Fruit fly (Drosophila melanogaster) whole organism, embryonic: ENCODE results near the gene Noa36.
A peak's percentile ranks its signal among the peaks of the same experiment; 100 is the strongest.

ENCODE experiments used
- Atf-2 ChIP-seq: fragments of 200-800 bp; sonication (Bioruptor generic); optimal IDR thresholded peaks from 2 replicates; lab custom pipeline; 2016; ENCODE audit warnings: missing biosample characterization, missing genetic modification characterization
- BEAF-32 ChIP-seq: fragments of 200-800 bp; sonication (Bioruptor generic); optimal IDR thresholded peaks from 3 replicates; lab custom pipeline; 2017; ENCODE audit warnings: missing biosample characterization, missing genetic modification characterization, mild to moderate bottlenecking, moderate library complexity, missing genetic modification reagents
- CG10543 ChIP-seq: fragments of 200-800 bp; sonication (Bioruptor generic); optimal IDR thresholded peaks from 3 replicates; lab custom pipeline; 2017; ENCODE audit warnings: missing biosample characterization, mild to moderate bottlenecking, missing genetic modification characterization, moderate library complexity
- CG10654 ChIP-seq: fragments of 200-800 bp; sonication (Bioruptor generic); optimal IDR thresholded peaks from 2 replicates; lab custom pipeline; 2016; ENCODE audit warnings: missing biosample characterization, missing genetic modification characterization
- CG11247 ChIP-seq: fragments of 200-800 bp; sonication (Bioruptor generic); IDR thresholded peaks from 2 replicates; pipeline ENCODE4 v1.3.6; 2022; ENCODE audit warnings: missing biosample characterization, missing genetic modification characterization
- CG11696 ChIP-seq: fragments of 200-800 bp; sonication (Bioruptor generic); IDR thresholded peaks from 2 replicates; pipeline ENCODE4 v1.3.6; 2022; ENCODE audit warnings: missing biosample characterization, missing genetic modification characterization
- CG12155 ChIP-seq: fragments of 200-800 bp; sonication (Bioruptor generic); optimal IDR thresholded peaks from 3 replicates; lab custom pipeline; 2016; ENCODE audit warnings: missing biosample characterization, missing genetic modification characterization
- CG1233 ChIP-seq: fragments of 200-800 bp; sonication (Bioruptor generic); optimal IDR thresholded peaks from 4 replicates; lab custom pipeline; 2018; ENCODE audit warnings: missing biosample characterization, mild to moderate bottlenecking, missing genetic modification characterization
- CG13775 ChIP-seq: fragments of 200-800 bp; sonication (Bioruptor generic); optimal IDR thresholded peaks from 3 replicates; lab custom pipeline; 2017; ENCODE audit warnings: missing biosample characterization, mild to moderate bottlenecking, missing genetic modification characterization
- CG14667 ChIP-seq: fragments of 200-800 bp; sonication (Bioruptor generic); IDR thresholded peaks from 2 replicates; pipeline ENCODE4 v1.3.6; 2022; ENCODE audit warnings: missing biosample characterization, missing genetic modification characterization
- CG18262 ChIP-seq: fragments of 200-800 bp; optimal IDR thresholded peaks from 3 replicates; lab custom pipeline; 2019; ENCODE audit warnings: missing biosample characterization, mild to moderate bottlenecking, missing genetic modification characterization, moderate library complexity
- CG2678 ChIP-seq: fragments of 200-800 bp; sonication (Bioruptor generic); optimal IDR thresholded peaks from 3 replicates; lab custom pipeline; 2019; ENCODE audit warnings: missing biosample characterization, mild to moderate bottlenecking, missing genetic modification characterization, moderate library complexity
- CG30431 ChIP-seq: fragments of 200-800 bp; sonication (Bioruptor generic); optimal IDR thresholded peaks from 2 replicates; lab custom pipeline; 2017; ENCODE audit warnings: missing biosample characterization, missing genetic modification characterization
- CG31441 ChIP-seq: fragments of 200-800 bp; sonication (Bioruptor generic); IDR thresholded peaks from 2 replicates; pipeline ENCODE4 v1.3.6; 2022; ENCODE audit warnings: missing biosample characterization, missing genetic modification characterization
- CG32532 ChIP-seq: fragments of 200-800 bp; sonication (Bioruptor generic); IDR thresholded peaks from 2 replicates; pipeline ENCODE4 v1.3.6; 2022; ENCODE audit warnings: missing biosample characterization, missing genetic modification characterization
- CG32772 ChIP-seq: fragments of 200-800 bp; sonication (Bioruptor generic); IDR thresholded peaks from 2 replicates; pipeline ENCODE4 v1.3.6; 2022; ENCODE audit warnings: missing biosample characterization, missing genetic modification characterization
- CG34224 ChIP-seq: fragments of 200-800 bp; sonication (Bioruptor generic); IDR thresholded peaks from 3 replicates; pipeline ENCODE4 v1.3.6; 2022; ENCODE audit warnings: missing biosample characterization, missing genetic modification characterization; ENCODE audit not compliant: partially characterized antibody
- CG3847 ChIP-seq: fragments of 200-800 bp; sonication (Bioruptor generic); IDR thresholded peaks from 2 replicates; pipeline ENCODE4 v1.3.6; 2022; ENCODE audit warnings: missing biosample characterization, missing genetic modification characterization
- CG4617 ChIP-seq: fragments of 200-800 bp; sonication (Bioruptor generic); optimal IDR thresholded peaks from 3 replicates; lab custom pipeline; 2016; ENCODE audit warnings: missing biosample characterization, missing genetic modification characterization, borderline replicate concordance
- CG4820 ChIP-seq: fragments of 200-800 bp; sonication (Bioruptor generic); optimal IDR thresholded peaks from 3 replicates; lab custom pipeline; 2016; ENCODE audit warnings: missing biosample characterization, missing genetic modification characterization
- CG5953 ChIP-seq: fragments of 200-800 bp; sonication (Bioruptor generic); IDR thresholded peaks from 2 replicates; pipeline ENCODE4 v1.3.6; 2022; ENCODE audit warnings: missing biosample characterization, missing genetic modification characterization
- CG6689 ChIP-seq: fragments of 200-800 bp; sonication (Bioruptor generic); IDR thresholded peaks from 2 replicates; pipeline ENCODE4 v1.3.6; 2022; ENCODE audit warnings: missing biosample characterization, missing genetic modification characterization
- CG7786 ChIP-seq: fragments of 200-800 bp; sonication (Bioruptor generic); optimal IDR thresholded peaks from 2 replicates; lab custom pipeline; 2016; ENCODE audit warnings: missing biosample characterization, missing genetic modification characterization
- CG8290 ChIP-seq, 3 experiments: fragments of 200-800 bp; sonication (Bioruptor generic); optimal IDR thresholded peaks; 2 replicates each; lab custom pipeline; 2016 to 2019; ENCODE audit warnings: missing biosample characterization in 3 of 3, missing genetic modification characterization in 3 of 3, mild to moderate bottlenecking in 2 of 3, moderate library complexity in 1 of 3
- CG9437 ChIP-seq: fragments of 200-800 bp; sonication (Bioruptor generic); optimal IDR thresholded peaks from 2 replicates; lab custom pipeline; 2018; ENCODE audit warnings: missing biosample characterization, mild to moderate bottlenecking, missing genetic modification characterization
- CG9609 ChIP-seq: fragments of 200-800 bp; sonication (Bioruptor generic); optimal IDR thresholded peaks from 3 replicates; lab custom pipeline; 2016; ENCODE audit warnings: missing biosample characterization, missing genetic modification characterization
- CG9797 ChIP-seq: fragments of 200-800 bp; sonication (Bioruptor generic); optimal IDR thresholded peaks from 3 replicates; lab custom pipeline; 2018; ENCODE audit warnings: missing biosample characterization, mild to moderate bottlenecking, missing genetic modification characterization
- Ets65A ChIP-seq: fragments of 200-800 bp; sonication (Bioruptor generic); peaks from one replicate; lab custom pipeline; 2016; ENCODE audit warnings: missing biosample characterization, missing genetic modification characterization
- H15 ChIP-seq: fragments of 200-800 bp; sonication (Bioruptor generic); IDR thresholded peaks from 3 replicates; pipeline ENCODE4 v1.3.6; 2022; ENCODE audit warnings: missing biosample characterization, missing genetic modification characterization
- HLH54F ChIP-seq: fragments of 200-800 bp; sonication (Bioruptor generic); optimal IDR thresholded peaks from 3 replicates; lab custom pipeline; 2016; ENCODE audit warnings: missing biosample characterization, missing genetic modification characterization
- Hmr ChIP-seq: fragments of 200-800 bp; sonication (Bioruptor generic); optimal IDR thresholded peaks from 3 replicates; lab custom pipeline; 2017; ENCODE audit warnings: mild to moderate bottlenecking, missing biosample characterization, missing genetic modification reagents, missing genetic modification characterization
- Hr3 ChIP-seq: fragments of 200-800 bp; sonication (Bioruptor generic); optimal IDR thresholded peaks from 3 replicates; lab custom pipeline; 2016; ENCODE audit warnings: missing biosample characterization, missing genetic modification characterization
- Jarid2 ChIP-seq: fragments of 200-800 bp; sonication (Bioruptor generic); optimal IDR thresholded peaks from 3 replicates; lab custom pipeline; 2017; ENCODE audit warnings: mild to moderate bottlenecking, missing biosample characterization, missing genetic modification reagents, missing genetic modification characterization
- Oli ChIP-seq: fragments of 200-800 bp; sonication (Bioruptor generic); optimal IDR thresholded peaks from 2 replicates; lab custom pipeline; 2018; ENCODE audit warnings: missing biosample characterization, mild to moderate bottlenecking, missing genetic modification characterization, moderate library complexity
- Ptx1 ChIP-seq: fragments of 200-800 bp; sonication (Bioruptor generic); IDR thresholded peaks from 2 replicates; pipeline ENCODE4 v1.3.6; 2022; ENCODE audit warnings: missing biosample characterization, missing genetic modification characterization
- Sin3A ChIP-seq: fragments of >200 bp; optimal IDR thresholded peaks from 2 replicates; lab custom pipeline; 2018
- Sry-δ ChIP-seq: fragments of 200-800 bp; sonication (Bioruptor generic); optimal IDR thresholded peaks from 2 replicates; lab custom pipeline; 2016; ENCODE audit warnings: missing biosample characterization, missing genetic modification characterization
- Taf1 ChIP-seq: fragments of 200-800 bp; sonication (Bioruptor generic); IDR thresholded peaks from 2 replicates; pipeline ENCODE4 v1.3.6; 2022; ENCODE audit warnings: missing biosample characterization, missing genetic modification characterization
- ap ChIP-seq: fragments of 200-800 bp; sonication (Bioruptor generic); IDR thresholded peaks from 2 replicates; pipeline ENCODE4 v1.3.6; 2022; ENCODE audit warnings: missing biosample characterization, missing genetic modification characterization
- chif ChIP-seq, 2 experiments: fragments of 200-800 bp; sonication (Bioruptor generic); optimal IDR thresholded peaks; 3 replicates each; lab custom pipeline; 2016; ENCODE audit warnings: missing biosample characterization in 2 of 2, missing genetic modification characterization in 2 of 2
- ci ChIP-seq: fragments of 200-800 bp; sonication (Bioruptor generic); IDR thresholded peaks from 3 replicates; pipeline ENCODE4 v1.3.6; 2022; ENCODE audit warnings: missing biosample characterization, missing genetic modification characterization
- grau ChIP-seq: fragments of 200-800 bp; optimal IDR thresholded peaks from 3 replicates; lab custom pipeline; 2019; ENCODE audit warnings: missing biosample characterization, mild to moderate bottlenecking, missing genetic modification characterization, moderate library complexity
- grn ChIP-seq: fragments of 200-800 bp; sonication (Bioruptor generic); optimal IDR thresholded peaks from 3 replicates; lab custom pipeline; 2017; ENCODE audit warnings: missing biosample characterization, missing genetic modification characterization
- lab ChIP-seq: fragments of 200-800 bp; sonication (Bioruptor generic); optimal IDR thresholded peaks from 3 replicates; lab custom pipeline; 2017; ENCODE audit warnings: missing biosample characterization, missing genetic modification characterization, mild to moderate bottlenecking, moderate library complexity, missing genetic modification reagents
- lola ChIP-seq, 3 experiments: fragments of >200 bp in 2 of 3; fragments of 200-800 bp in 1 of 3; sonication (Bioruptor generic) in 1 of 3; optimal IDR thresholded peaks; 2 replicates each; lab custom pipeline; 2017 to 2019; ENCODE audit warnings: missing biosample characterization in 3 of 3, missing genetic modification characterization in 3 of 3, mild to moderate bottlenecking in 1 of 3, moderate library complexity in 1 of 3
- row ChIP-seq: fragments of 200-800 bp; sonication (Bioruptor generic); IDR thresholded peaks from 3 replicates; pipeline ENCODE4 v1.3.6; 2022; ENCODE audit warnings: missing biosample characterization, missing genetic modification characterization
- sug ChIP-seq: fragments of 200-800 bp; optimal IDR thresholded peaks from 2 replicates; lab custom pipeline; 2019; ENCODE audit warnings: missing biosample characterization, mild to moderate bottlenecking, missing genetic modification characterization, moderate library complexity
- tin ChIP-seq: fragments of 200-800 bp; sonication (Bioruptor generic); optimal IDR thresholded peaks from 3 replicates; lab custom pipeline; 2016; ENCODE audit warnings: missing biosample characterization, missing genetic modification characterization

The Noa36 gene

DNA sequence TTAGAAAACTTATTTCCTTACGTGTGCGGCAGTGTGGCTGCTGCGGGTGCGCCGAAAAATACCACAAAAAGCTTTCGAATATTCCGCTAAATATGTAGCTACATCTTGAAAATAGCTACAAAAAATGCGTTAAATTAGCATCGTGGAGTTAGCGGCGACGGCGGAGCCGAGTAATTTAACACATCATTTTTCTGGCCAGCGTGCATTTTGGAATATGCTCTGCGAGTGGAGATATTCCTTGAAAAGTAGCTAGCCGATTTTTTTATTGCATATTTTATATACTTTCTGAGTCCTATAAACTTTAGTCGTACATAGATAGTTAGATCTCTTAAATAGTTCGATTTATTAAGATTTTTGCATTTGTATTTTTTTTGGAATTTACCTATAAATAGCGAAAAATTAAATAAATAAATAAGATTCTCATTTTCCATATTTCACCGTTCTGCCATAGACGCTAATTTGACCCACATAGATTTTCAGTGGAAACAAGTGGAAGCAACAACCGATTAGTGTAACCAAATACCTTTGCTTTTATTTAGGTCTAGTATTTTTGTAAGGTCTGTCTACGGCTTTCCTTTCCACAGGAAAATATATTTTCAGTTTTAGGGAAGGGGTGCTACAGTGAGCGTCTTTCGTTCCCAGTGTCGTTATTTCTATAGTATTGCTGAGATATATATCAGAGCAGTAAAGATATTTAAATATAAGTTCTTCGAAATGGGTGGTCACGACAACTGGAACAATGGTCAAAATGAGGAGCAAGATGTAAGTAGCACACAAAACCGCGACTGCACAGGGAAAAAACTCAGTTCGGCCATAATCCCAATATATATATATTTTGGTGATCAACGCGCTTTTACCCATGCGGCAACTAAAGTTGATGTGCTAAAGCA lies at the start of gene Noa36, which contains the start of gene Hrb98DE (continued):
- TF ChIP-seq Jarid2 (GFP tag; lab: Kevin White, UChicago): peak; percentile 63
- peak; percentile 83 for TF ChIP-seq Hr3 (GFP tag; lab: Kevin White, UChicago)
- TF ChIP-seq row (GFP tag; lab: Robert Waterston, UW): peak; percentile 77
- TF ChIP-seq CG9797 (GFP tag; lab: Kevin White, UChicago): peak; percentile 67
- TF ChIP-seq Sry-δ (GFP tag; lab: Kevin White, UChicago): peak; percentile 16
- peak; percentile 26 for TF ChIP-seq CG12155 (GFP tag; lab: Kevin White, UChicago)
- no peak for TF ChIP-seq ap (GFP tag; lab: Robert Waterston, UW)
- peak; percentile 60 for TF ChIP-seq Ptx1 (GFP tag; lab: Robert Waterston, UW)
- peak; percentile 91 for TF ChIP-seq Ets65A (GFP tag; lab: Kevin White, UChicago)
- peak; percentile 23 for TF ChIP-seq Hmr (GFP tag; lab: Kevin White, UChicago)
- TF ChIP-seq CG9437 (GFP tag; lab: Kevin White, UChicago): peak; percentile 74
- TF ChIP-seq CG32772: peak; percentile 40; the same call in 1 of the 2 replicates
- 0 out of 2 replicates have a peak, but pooled peaks have one; percentile 21 for TF ChIP-seq CG11696 (GFP tag; lab: Robert Waterston, UW)
- TF ChIP-seq CG1233: peak; percentile 57
- TF ChIP-seq grn (GFP tag; lab: Kevin White, UChicago): peak; percentile 7
- 0 out of 2 replicates have a peak, but pooled peaks have one; percentile 30 for TF ChIP-seq CG11247
- TF ChIP-seq CG8290 (GFP tag; optimal IDR thresholded peaks at IDR 0.05; lab: Kevin White, UChicago): no peak
- peak in 1 of 2 experiments; percentile 5 for TF ChIP-seq CG8290 (tag; optimal IDR thresholded peaks at IDR 0.05; lab: Kevin White, UChicago)
- TF ChIP-seq CG34224: no peak
- TF ChIP-seq CG6689 (GFP tag; lab: Robert Waterston, UW): peak; percentile 58
- TF ChIP-seq sug (tag; lab: Kevin White, UChicago): peak; percentile 49
- TF ChIP-seq BEAF-32: peak; percentile 28
- peak; percentile 14 for TF ChIP-seq Oli (tag; lab: Kevin White, UChicago)
- TF ChIP-seq CG32532: peak; percentile 70
- TF ChIP-seq Taf1: peak; percentile 22; the same call in 1 of the 2 replicates
- TF ChIP-seq CG18262 (tag; lab: Kevin White, UChicago): peak; percentile 16
- TF ChIP-seq CG4820 (GFP tag; lab: Kevin White, UChicago): peak; percentile 10
- peak; percentile 48 for TF ChIP-seq HLH54F (GFP tag; lab: Kevin White, UChicago)
- TF ChIP-seq tin (GFP tag; lab: Kevin White, UChicago): peak; percentile 9
- TF ChIP-seq CG9609 (GFP tag; lab: Kevin White, UChicago): peak; percentile 17
- TF ChIP-seq CG14667 (GFP tag; lab: Robert Waterston, UW): peak; percentile 38; the same call in 1 of the 2 replicates
- no peak for TF ChIP-seq CG10543 (GFP tag; lab: Kevin White, UChicago)
- TF ChIP-seq lab (GFP tag; lab: Kevin White, UChicago): peak; percentile 42
- TF ChIP-seq CG4617 (GFP tag; lab: Kevin White, UChicago): no peak
- peak; percentile 43 for TF ChIP-seq CG2678 (tag; lab: Kevin White, UChicago)
- peak; percentile 46 for TF ChIP-seq Sin3A (lab: Kevin White, UChicago)
- TF ChIP-seq CG5953 (GFP tag; lab: Robert Waterston, UW): 0 out of 2 replicates have a peak, but pooled peaks have one; percentile 7
- TF ChIP-seq lola (GFP tag; optimal IDR thresholded peaks at IDR 0.05; lab: Kevin White, UChicago): peak in 1 of 3 experiments; percentile 52
- peak; percentile 22 for TF ChIP-seq CG10654 (GFP tag; lab: Kevin White, UChicago)
- peak; percentile 30; the same call in 1 of the 3 replicates for TF ChIP-seq H15 (GFP tag; lab: Robert Waterston, UW)
- peak; percentile 9 for TF ChIP-seq CG7786 (GFP tag; lab: Kevin White, UChicago)
- peak; percentile 20 to 57 for TF ChIP-seq chif (GFP tag; optimal IDR thresholded peaks at IDR 0.05; lab: Kevin White, UChicago)
- peak; percentile 38 for TF ChIP-seq grau (tag; lab: Kevin White, UChicago)
- TF ChIP-seq ci (GFP tag; lab: Robert Waterston, UW): 0 out of 3 replicates have a peak, but pooled peaks have one; percentile 22
- TF ChIP-seq CG13775 (GFP tag; lab: Kevin White, UChicago): peak; percentile 27
- peak; percentile 39; the same call in 1 of the 2 replicates for TF ChIP-seq CG31441
- TF ChIP-seq CG30431 (GFP tag; lab: Kevin White, UChicago): no peak
- no peak for TF ChIP-seq Atf-2 (GFP tag; lab: Kevin White, UChicago)
- peak; percentile 58 for TF ChIP-seq CG3847 (GFP tag; lab: Robert Waterston, UW)
